Fruit fly (Drosophila melanogaster): Measurements from ENCODE around the gene CG13919.

CG13919 gene

dm6 chr3L:1653752-1654151, 8.5 kb downstream of the CG13919 start:
- TF ChIP-seq Abd-B (GFP tag; optimal IDR thresholded peaks at IDR 0.05) (no peak), Dif (GFP tag; optimal IDR thresholded peaks at IDR 0.05; ENCODE audit: partially characterized antibody) (no peak), CG32264 (GFP tag; optimal IDR thresholded peaks at IDR 0.05) (no peak), jim (GFP tag; optimal IDR thresholded peaks at IDR 0.05) (no peak), woc (GFP tag; optimal IDR thresholded peaks at IDR 0.05) (no peak), h (GFP tag; optimal IDR thresholded peaks at IDR 0.05) (no peak), Rel (GFP tag; optimal IDR thresholded peaks at IDR 0.05) (no peak), Rel (tag; optimal IDR thresholded peaks at IDR 0.05) (no peak), Myc (optimal IDR thresholded peaks at IDR 0.05) (no peak), OdsH (GFP tag; optimal IDR thresholded peaks at IDR 0.05) (no peak), usp (GFP tag; optimal IDR thresholded peaks at IDR 0.05) (no peak)

dm6 chr3L:1661738-1662370, 16.6 kb downstream of the CG13919 start:
- TF ChIP-seq br (GFP tag; optimal IDR thresholded peaks at IDR 0.05) (no peak), brk (GFP tag; optimal IDR thresholded peaks at IDR 0.05) (no peak)

- TF ChIP-seq Vsx2 (GFP tag; optimal IDR thresholded peaks at IDR 0.05; ENCODE audit: partially characterized antibody): no peak
- TF ChIP-seq Mio (GFP tag; optimal IDR thresholded peaks at IDR 0.05): no peak
- no peak for TF ChIP-seq Sp1 (GFP tag; optimal IDR thresholded peaks at IDR 0.05)
- TF ChIP-seq fru (GFP tag; optimal IDR thresholded peaks at IDR 0.05): no peak
- no peak for TF ChIP-seq Hr83 (GFP tag; optimal IDR thresholded peaks at IDR 0.05; ENCODE audit: poor library complexity, severe bottlenecking)
- TF ChIP-seq foxo (GFP tag; optimal IDR thresholded peaks at IDR 0.05): no peak
- no peak for TF ChIP-seq pan (optimal IDR thresholded peaks at IDR 0.05)
- TF ChIP-seq lola (GFP tag; optimal IDR thresholded peaks at IDR 0.05): no peak
- peak; percentile 31 for TF ChIP-seq Dif (GFP tag; optimal IDR thresholded peaks at IDR 0.05; ENCODE audit: partially characterized antibody)
Observed at dm6 chr3L:1663531-1663930, 18.3 kb downstream of the CG13919 start.

dm6 chr3L:1664205-1664604, 18.9 kb downstream of the CG13919 start:
- no peak for TF ChIP-seq jim (GFP tag; optimal IDR thresholded peaks at IDR 0.05)

dm6 chr3L:1664876-1665275, 19.6 kb downstream of the CG13919 start, which contains the start of the genes Srrm234 and CG7974:
Srrm234 (minus strand) TSS chr3L:1665064.
CG7974 (plus strand) TSS chr3L:1665138.
- no peak for TF ChIP-seq usp (GFP tag; optimal IDR thresholded peaks at IDR 0.05)
- no peak for TF ChIP-seq jim (GFP tag; optimal IDR thresholded peaks at IDR 0.05)
- peak; percentile 1 for TF ChIP-seq sage (GFP tag; optimal IDR thresholded peaks at IDR 0.05)
- no peak for TF ChIP-seq dl (GFP tag; optimal IDR thresholded peaks at IDR 0.05; ENCODE audit: insufficient read depth in 1 of 2, partially characterized antibody in 2 of 2)
- no peak for TF ChIP-seq Dif (GFP tag; optimal IDR thresholded peaks at IDR 0.05; ENCODE audit: partially characterized antibody)
- TF ChIP-seq foxo (GFP tag; optimal IDR thresholded peaks at IDR 0.05): no peak
- TF ChIP-seq Dfd (GFP tag; optimal IDR thresholded peaks at IDR 0.05): no peak
- TF ChIP-seq Hr83 (GFP tag; optimal IDR thresholded peaks at IDR 0.05; ENCODE audit: poor library complexity, severe bottlenecking): no peak
- TF ChIP-seq fru (GFP tag; optimal IDR thresholded peaks at IDR 0.05): no peak

dm6 chr3L:1665544-1665943, 20.3 kb downstream of the CG13919 start:
- TF ChIP-seq Dif (GFP tag; optimal IDR thresholded peaks at IDR 0.05; ENCODE audit: partially characterized antibody) (no peak), brk (GFP tag; optimal IDR thresholded peaks at IDR 0.05) (no peak), Vsx2 (GFP tag; optimal IDR thresholded peaks at IDR 0.05; ENCODE audit: partially characterized antibody) (no peak), sage (GFP tag; optimal IDR thresholded peaks at IDR 0.05) (no peak), Mio (GFP tag; optimal IDR thresholded peaks at IDR 0.05) (no peak), OdsH (GFP tag; optimal IDR thresholded peaks at IDR 0.05) (no peak), jim (GFP tag; optimal IDR thresholded peaks at IDR 0.05) (no peak)

dm6 chr3L:1667423-1667822, 22.2 kb downstream of the CG13919 start:
- TF ChIP-seq Hr78 (GFP tag; optimal IDR thresholded peaks at IDR 0.05): no peak
- no peak for TF ChIP-seq N (GFP tag; optimal IDR thresholded peaks at IDR 0.05)
- no peak for TF ChIP-seq sv (GFP tag; optimal IDR thresholded peaks at IDR 0.05)
- TF ChIP-seq Hr83 (GFP tag; optimal IDR thresholded peaks at IDR 0.05; ENCODE audit: poor library complexity, severe bottlenecking): no peak
- no peak for TF ChIP-seq Abd-B (GFP tag; optimal IDR thresholded peaks at IDR 0.05)
- TF ChIP-seq tai (GFP tag; optimal IDR thresholded peaks at IDR 0.05): no peak
- TF ChIP-seq Rel (GFP tag; optimal IDR thresholded peaks at IDR 0.05): no peak
- TF ChIP-seq Rel (tag; optimal IDR thresholded peaks at IDR 0.05): no peak
- TF ChIP-seq CG32264 (GFP tag; optimal IDR thresholded peaks at IDR 0.05): no peak
- no peak for TF ChIP-seq GATAd (GFP tag; optimal IDR thresholded peaks at IDR 0.05)
- no peak for TF ChIP-seq Hnf4 (GFP tag; optimal IDR thresholded peaks at IDR 0.05)
- TF ChIP-seq fru (GFP tag; optimal IDR thresholded peaks at IDR 0.05): no peak
- no peak for TF ChIP-seq CrebA (GFP tag; optimal IDR thresholded peaks at IDR 0.05; ENCODE audit: borderline replicate concordance)
- no peak for TF ChIP-seq jim (GFP tag; optimal IDR thresholded peaks at IDR 0.05)
- TF ChIP-seq Jra (GFP tag; optimal IDR thresholded peaks at IDR 0.05): no peak
- no peak for TF ChIP-seq Myc (optimal IDR thresholded peaks at IDR 0.05)
- no peak for TF ChIP-seq pan (optimal IDR thresholded peaks at IDR 0.05)
- no peak for TF ChIP-seq dl (GFP tag; optimal IDR thresholded peaks at IDR 0.05; ENCODE audit: insufficient read depth in 1 of 2, partially characterized antibody in 2 of 2)
